Worm (Caenorhabditis elegans) whole organism, late embryonic: ENCODE data around the gene ubq-1.

Source experiments
- K09A11.1 ChIP-seq: sonication (generic microtip); optimal IDR thresholded peaks from 2 replicates; lab custom pipeline; 2017; ENCODE audit warnings: antibody characterized with exemption, mild to moderate bottlenecking, missing genetic modification characterization, missing compliant biosample characterization; ENCODE audit not compliant: insufficient read depth
- Y22D7AL.16 ChIP-seq: sonication (generic microtip); optimal IDR thresholded peaks from 2 replicates; lab custom pipeline; 2016; ENCODE audit warnings: missing genetic modification characterization, missing compliant biosample characterization
- ama-1 ChIP-seq: fragments of 150-350 bp; optimal IDR thresholded peaks from 2 replicates; lab custom pipeline; 2014
- ceh-14 ChIP-seq: sonication (generic microtip); optimal IDR thresholded peaks from 2 replicates; lab custom pipeline; 2016; ENCODE audit warnings: missing genotype, missing genetic modification characterization, missing compliant biosample characterization
- ceh-19 ChIP-seq: fragments of 200-800 bp; sonication (Bioruptor generic); optimal IDR thresholded peaks from 2 replicates; lab custom pipeline; 2018; ENCODE audit warnings: mild to moderate bottlenecking, missing genetic modification characterization, missing compliant biosample characterization
- ceh-2 ChIP-seq: sonication (generic microtip); optimal IDR thresholded peaks from 2 replicates; lab custom pipeline; 2016; ENCODE audit warnings: missing genotype, missing genetic modification characterization, missing compliant biosample characterization
- ceh-22 ChIP-seq: sonication (generic microtip); optimal IDR thresholded peaks from 2 replicates; lab custom pipeline; 2017; ENCODE audit warnings: missing biosample characterization, missing genetic modification characterization
- ceh-31 ChIP-seq: sonication (generic microtip); optimal IDR thresholded peaks from 2 replicates; lab custom pipeline; 2016; ENCODE audit warnings: missing genetic modification characterization, missing compliant biosample characterization
- ceh-34 ChIP-seq: sonication (generic microtip); optimal IDR thresholded peaks from 2 replicates; lab custom pipeline; 2016; ENCODE audit warnings: mild to moderate bottlenecking, missing genetic modification characterization, missing compliant biosample characterization
- ceh-45 ChIP-seq: fragments of 200-800 bp; sonication (Bioruptor generic); IDR thresholded peaks from 2 replicates; pipeline ENCODE4 v1.3.6; 2022; ENCODE audit warnings: missing genetic modification reagents, missing genetic modification characterization, missing compliant biosample characterization
- ceh-48 ChIP-seq: sonication (generic microtip); optimal IDR thresholded peaks from 2 replicates; lab custom pipeline; 2016; ENCODE audit warnings: missing genetic modification characterization, inconsistent platforms, missing compliant biosample characterization
- elt-2 ChIP-seq: sonication (generic microtip); optimal IDR thresholded peaks from 2 replicates; lab custom pipeline; 2016; ENCODE audit warnings: missing genetic modification reagents, missing genetic modification characterization, missing compliant biosample characterization
- fkh-10 ChIP-seq: fragments of 150-350 bp; optimal IDR thresholded peaks from 2 replicates; lab custom pipeline; 2014; ENCODE audit warnings: missing biosample characterization, missing genetic modification reagents, missing genetic modification characterization
- fkh-6 ChIP-seq: sonication (generic microtip); optimal IDR thresholded peaks from 2 replicates; lab custom pipeline; 2016; ENCODE audit warnings: missing genetic modification characterization, missing compliant biosample characterization
- hlh-6 ChIP-seq: sonication (generic microtip); optimal IDR thresholded peaks from 2 replicates; lab custom pipeline; 2016; ENCODE audit warnings: missing genotype, missing genetic modification characterization, missing compliant biosample characterization
- hlh-8 ChIP-seq: sonication (generic microtip); optimal IDR thresholded peaks from 2 replicates; lab custom pipeline; 2016; ENCODE audit warnings: missing genotype, missing genetic modification characterization, missing compliant biosample characterization
- lim-6 ChIP-seq: sonication (generic microtip); optimal IDR thresholded peaks from 2 replicates; lab custom pipeline; 2016; ENCODE audit warnings: missing genetic modification characterization, missing compliant biosample characterization
- nfya-1 ChIP-seq: sonication (generic microtip); optimal IDR thresholded peaks from 2 replicates; lab custom pipeline; 2017; ENCODE audit warnings: missing genetic modification characterization, mild to moderate bottlenecking, missing compliant biosample characterization, antibody characterized with exemption, moderate library complexity
- pros-1 ChIP-seq: fragments of 150-350 bp; optimal IDR thresholded peaks from 2 replicates; lab custom pipeline; 2014; ENCODE audit warnings: missing biosample characterization, missing genetic modification reagents, missing genetic modification characterization
- sox-4 ChIP-seq: sonication (generic microtip); optimal IDR thresholded peaks from 2 replicates; lab custom pipeline; 2017; ENCODE audit warnings: mild to moderate bottlenecking, missing genetic modification characterization, inconsistent platforms, missing compliant biosample characterization
- syd-9 ChIP-seq: sonication (generic microtip); optimal IDR thresholded peaks from 2 replicates; lab custom pipeline; 2016; ENCODE audit warnings: mild to moderate bottlenecking, missing genetic modification characterization, moderate library complexity, missing compliant biosample characterization
- tbx-7 ChIP-seq: sonication (generic microtip); optimal IDR thresholded peaks from 2 replicates; lab custom pipeline; 2016; ENCODE audit warnings: missing genotype, missing genetic modification characterization, missing compliant biosample characterization
- ttx-3 ChIP-seq: sonication (generic microtip); optimal IDR thresholded peaks from 2 replicates; lab custom pipeline; 2016; ENCODE audit warnings: missing genetic modification reagents, missing genetic modification characterization, missing compliant biosample characterization
- unc-42 ChIP-seq: sonication (generic microtip); optimal IDR thresholded peaks from 2 replicates; lab custom pipeline; 2016; ENCODE audit warnings: missing genotype, missing genetic modification characterization, missing compliant biosample characterization
- unc-55 ChIP-seq: sonication (generic microtip); optimal IDR thresholded peaks from 2 replicates; lab custom pipeline; 2017; ENCODE audit warnings: missing biosample characterization, missing genetic modification reagents, missing genetic modification characterization
- ztf-16 ChIP-seq: sonication (generic microtip); optimal IDR thresholded peaks from 2 replicates; lab custom pipeline; 2017; ENCODE audit warnings: missing genetic modification characterization, missing compliant biosample characterization

ubq-1 gene

ce11 chrIII:5902558-5902957 is 37.5 kb upstream of the ubq-1 start:
- TF ChIP-seq K09A11.1 (tag; lab: Kevin White, UChicago) (no peak), unc-42 (tag; lab: Kevin White, UChicago) (peak; percentile 80)

ce11 chrIII:5906059-5906458 is 34.0 kb upstream of the ubq-1 start, which contains the start of gene dpff-1:
dpff-1 (minus strand) TSS chrIII:5906346.
- TF ChIP-seq syd-9 (tag; lab: Kevin White, UChicago): no peak
- peak; percentile 85 for TF ChIP-seq ceh-48 (tag; lab: Kevin White, UChicago)

DNA sequence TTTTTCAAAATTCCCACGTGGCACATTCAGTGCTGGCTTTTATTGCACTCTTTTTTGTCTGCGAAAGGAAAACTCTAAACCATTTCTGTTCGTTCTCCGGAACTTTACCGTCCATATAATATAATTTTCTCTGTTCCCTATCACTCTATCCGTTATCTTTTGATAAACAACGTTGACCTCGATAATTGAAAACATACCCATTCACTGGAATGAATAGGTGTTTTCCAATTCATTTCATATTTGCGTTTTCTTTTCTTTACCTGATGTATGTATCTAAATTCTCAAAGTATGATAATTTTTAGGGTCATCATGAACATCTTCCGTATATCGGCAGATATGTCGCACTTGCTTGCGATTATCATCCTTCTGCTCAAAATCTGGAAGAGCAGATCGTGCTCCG is 33.3 kb upstream of the ubq-1 start, which contains the start of gene erd-2.2:
Gene erd-2.2 (plus strand): TSS at position 301 of the 400 bp plus-strand sequence.
- TF ChIP-seq ztf-16 (tag; lab: Kevin White, UChicago) (no peak), hlh-8 (tag; lab: Kevin White, UChicago) (no peak), ceh-14 (tag; lab: Kevin White, UChicago) (no peak), ceh-22 (tag; lab: Kevin White, UChicago) (no peak), fkh-10 (GFP tag; lab: Kevin White, UChicago) (no peak), ceh-48 (tag; lab: Kevin White, UChicago) (no peak), ceh-45 (GFP tag; lab: Robert Waterston, UW) (no peak), unc-55 (no peak), ama-1 (lab: Kevin White, UChicago) (no peak), unc-42 (tag; lab: Kevin White, UChicago) (no peak), sox-4 (no peak), syd-9 (tag; lab: Kevin White, UChicago) (no peak), ceh-34 (tag; lab: Kevin White, UChicago) (no peak), ceh-31 (tag; lab: Kevin White, UChicago) (no peak), Y22D7AL.16 (no peak), tbx-7 (no peak), pros-1 (tag; lab: Kevin White, UChicago) (no peak), fkh-6 (tag; lab: Kevin White, UChicago) (no peak), hlh-6 (tag; lab: Kevin White, UChicago) (no peak)
- TF ChIP-seq, all 69 proteins: peak for 0

ce11 chrIII:5908408-5908807 is 31.6 kb upstream of the ubq-1 start, which contains the start of gene C28H8.3:
C28H8.3 (plus strand) TSS chrIII:5908700.
- no peak for TF ChIP-seq lim-6 (tag; lab: Kevin White, UChicago)

ce11 chrIII:5914717-5915116 is 25.3 kb upstream of the ubq-1 start:
- TF ChIP-seq ttx-3 (tag; lab: Kevin White, UChicago): no peak
- TF ChIP-seq nfya-1 (tag; lab: Kevin White, UChicago): peak; percentile 55
- TF ChIP-seq elt-2: peak; percentile 5
- no peak for TF ChIP-seq ceh-14 (tag; lab: Kevin White, UChicago)
- TF ChIP-seq Y22D7AL.16: no peak

ce11 chrIII:5915926-5916325 is 24.1 kb upstream of the ubq-1 start:
- TF ChIP-seq elt-2 (peak; percentile 94), ceh-2 (tag; lab: Kevin White, UChicago) (no peak), ceh-19 (GFP tag; lab: Kevin White, UChicago) (no peak)
- TF ChIP-seq, all 69 proteins: peak for 1

- TF ChIP-seq ceh-34 (tag; lab: Kevin White, UChicago) (no peak), elt-2 (peak; percentile 23)
Measured at ce11 chrIII:5917365-5917958, 22.6 kb upstream of the ubq-1 start.
